Fruit fly (Drosophila melanogaster) S2 (cell line): ENCODE results near the gene CG9917.

Experiments used
- CG8478 ChIP-seq: fragments of >200 bp; optimal IDR thresholded peaks from 2 replicates; lab custom pipeline; 2018
- CTCF ChIP-seq, 2 experiments: fragments of >200 bp; optimal IDR thresholded peaks; 2 replicates each; lab custom pipeline; 2018

DNA sequence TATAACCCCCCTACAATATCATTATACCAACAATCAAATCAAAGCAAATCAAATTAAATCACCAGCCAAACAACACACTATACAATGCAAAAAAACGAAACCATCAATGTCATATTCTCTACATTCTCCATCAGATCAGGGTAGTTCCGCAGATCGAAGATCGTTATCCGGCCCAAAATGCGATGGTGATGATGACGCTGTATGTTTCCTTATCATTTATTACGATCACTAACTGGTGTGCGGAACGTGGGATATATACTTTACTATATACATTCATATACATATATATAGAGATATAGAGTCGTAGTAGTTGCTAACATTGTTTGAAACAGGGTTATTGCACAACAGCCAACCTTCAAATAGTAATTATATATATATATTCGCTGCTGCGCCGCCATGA lies 41.7 kb downstream of the CG9917 start:
- no peak for TF ChIP-seq CG8478 (lab: Kevin White, UChicago)
- no peak for TF ChIP-seq CTCF (optimal IDR thresholded peaks at IDR 0.05; lab: Kevin White, UChicago)
